Fruit fly (Drosophila melanogaster) whole organism, embryonic: Measurements from ENCODE around the gene CG17982.
A peak's percentile ranks its signal among the peaks of the same experiment; 100 is the strongest.

Source experiments
- B-H1 ChIP-seq: fragments of 200-800 bp; sonication (Bioruptor generic); IDR thresholded peaks from 3 replicates; pipeline ENCODE4 v1.3.6; 2022; ENCODE audit warnings: missing biosample characterization, missing genetic modification characterization
- BEAF-32 ChIP-seq: fragments of 200-800 bp; sonication (Bioruptor generic); optimal IDR thresholded peaks from 3 replicates; lab custom pipeline; 2017; ENCODE audit warnings: missing biosample characterization, missing genetic modification characterization, mild to moderate bottlenecking, moderate library complexity, missing genetic modification reagents
- Bteb2 ChIP-seq: fragments of 200-800 bp; sonication (Bioruptor generic); optimal IDR thresholded peaks from 2 replicates; lab custom pipeline; 2016; ENCODE audit warnings: missing biosample characterization, missing genetic modification characterization
- CG11398 ChIP-seq: fragments of 200-800 bp; sonication (Bioruptor generic); optimal IDR thresholded peaks from 2 replicates; lab custom pipeline; 2016; ENCODE audit warnings: missing biosample characterization, missing genetic modification characterization
- CG11504 ChIP-seq: fragments of 200-800 bp; sonication (Bioruptor generic); optimal IDR thresholded peaks from 3 replicates; lab custom pipeline; 2019; ENCODE audit warnings: missing biosample characterization, mild to moderate bottlenecking, missing genetic modification characterization, moderate library complexity
- CG12236 ChIP-seq: fragments of 200-800 bp; sonication (Bioruptor generic); optimal IDR thresholded peaks from 2 replicates; lab custom pipeline; 2016; ENCODE audit warnings: missing biosample characterization, missing genetic modification characterization
- CG12744 ChIP-seq: fragments of 200-800 bp; sonication (Bioruptor generic); optimal IDR thresholded peaks from 2 replicates; lab custom pipeline; 2016; ENCODE audit warnings: missing biosample characterization, missing genetic modification characterization
- CG13624 ChIP-seq: fragments of 200-800 bp; sonication (Bioruptor generic); optimal IDR thresholded peaks from 2 replicates; lab custom pipeline; 2016; ENCODE audit warnings: missing biosample characterization, missing genetic modification characterization
- CG14050 ChIP-seq: fragments of 200-800 bp; sonication (Bioruptor generic); IDR thresholded peaks from 3 replicates; pipeline ENCODE4 v1.3.6; 2022; ENCODE audit warnings: missing biosample characterization, missing genetic modification characterization
- CG15514 ChIP-seq: fragments of 200-800 bp; sonication (Bioruptor generic); optimal IDR thresholded peaks from 3 replicates; lab custom pipeline; 2017; ENCODE audit warnings: missing biosample characterization, missing genetic modification characterization, mild to moderate bottlenecking, moderate library complexity, missing genetic modification reagents
- CG17568 ChIP-seq: fragments of 200-800 bp; sonication (Bioruptor generic); optimal IDR thresholded peaks from 2 replicates; lab custom pipeline; 2018; ENCODE audit warnings: missing biosample characterization, mild to moderate bottlenecking, missing genetic modification characterization, moderate library complexity
- CG18262 ChIP-seq: fragments of 200-800 bp; optimal IDR thresholded peaks from 3 replicates; lab custom pipeline; 2019; ENCODE audit warnings: missing biosample characterization, mild to moderate bottlenecking, missing genetic modification characterization, moderate library complexity
- CG2889 ChIP-seq: fragments of 200-800 bp; sonication (Bioruptor generic); IDR thresholded peaks from 3 replicates; pipeline ENCODE4 v1.3.6; 2022; ENCODE audit warnings: missing biosample characterization, missing genetic modification characterization
- CG30020 ChIP-seq: fragments of 200-800 bp; optimal IDR thresholded peaks from 2 replicates; lab custom pipeline; 2019; ENCODE audit warnings: missing biosample characterization, mild to moderate bottlenecking, missing genetic modification characterization, moderate library complexity
- CG30403 ChIP-seq: fragments of 200-800 bp; sonication (Bioruptor generic); optimal IDR thresholded peaks from 3 replicates; lab custom pipeline; 2016; ENCODE audit warnings: missing biosample characterization, missing genetic modification characterization
- CG31388 ChIP-seq: fragments of 200-800 bp; sonication (Bioruptor generic); optimal IDR thresholded peaks from 2 replicates; lab custom pipeline; 2016; ENCODE audit warnings: missing biosample characterization, missing genetic modification characterization
- CG3726 ChIP-seq: fragments of 200-800 bp; sonication (Bioruptor generic); IDR thresholded peaks from 3 replicates; pipeline ENCODE4, ENCODE4 v1.3.6; 2022; ENCODE audit warnings: missing biosample characterization, missing genetic modification characterization
- CG5245 ChIP-seq: fragments of 200-800 bp; sonication (Bioruptor generic); optimal IDR thresholded peaks from 3 replicates; lab custom pipeline; 2016; ENCODE audit warnings: missing biosample characterization, missing genetic modification characterization
- CG5953 ChIP-seq: fragments of 200-800 bp; sonication (Bioruptor generic); IDR thresholded peaks from 2 replicates; pipeline ENCODE4 v1.3.6; 2022; ENCODE audit warnings: missing biosample characterization, missing genetic modification characterization
- CG6813 ChIP-seq: fragments of 200-800 bp; sonication (Bioruptor generic); optimal IDR thresholded peaks from 2 replicates; lab custom pipeline; 2017; ENCODE audit warnings: missing biosample characterization, missing genetic modification characterization, mild to moderate bottlenecking, moderate library complexity, missing genetic modification reagents
- CG7987 ChIP-seq: fragments of 200-800 bp; sonication (Bioruptor generic); optimal IDR thresholded peaks from 2 replicates; lab custom pipeline; 2018; ENCODE audit warnings: missing biosample characterization, mild to moderate bottlenecking, missing genetic modification characterization, moderate library complexity
- CG8089 ChIP-seq: fragments of 200-800 bp; sonication (Bioruptor generic); optimal IDR thresholded peaks from 3 replicates; lab custom pipeline; 2016; ENCODE audit warnings: missing biosample characterization, missing genetic modification characterization
- CrebB ChIP-seq: fragments of 200-800 bp; sonication (Bioruptor generic); optimal IDR thresholded peaks from 3 replicates; lab custom pipeline; 2018; ENCODE audit warnings: missing biosample characterization, mild to moderate bottlenecking, missing genetic modification characterization
- Dek ChIP-seq: fragments of 200-800 bp; sonication (Bioruptor generic); optimal IDR thresholded peaks from 3 replicates; lab custom pipeline; 2019; ENCODE audit warnings: missing biosample characterization, mild to moderate bottlenecking, missing genetic modification characterization, moderate library complexity
- Fer2 ChIP-seq: fragments of 200-800 bp; sonication (Bioruptor generic); optimal IDR thresholded peaks from 2 replicates; lab custom pipeline; 2018; ENCODE audit warnings: missing biosample characterization, mild to moderate bottlenecking, missing genetic modification characterization, moderate library complexity
- GATAe ChIP-seq: fragments of 200-800 bp; sonication (Bioruptor generic); conservative IDR thresholded peaks from 2 replicates; pipeline ENCODE4 v1.3.6; 2022; ENCODE audit warnings: missing biosample characterization, missing genetic modification characterization
- Gug ChIP-seq: fragments of 200-800 bp; sonication (Bioruptor generic); IDR thresholded peaks from 4 replicates; pipeline ENCODE4 v1.3.6; 2022; ENCODE audit warnings: missing biosample characterization, missing genetic modification characterization
- HLH3B ChIP-seq: fragments of 200-800 bp; sonication (Bioruptor generic); IDR thresholded peaks from 2 replicates; pipeline ENCODE4 v1.3.6; 2022; ENCODE audit warnings: missing biosample characterization, missing genetic modification characterization
- Hr51 ChIP-seq, 2 experiments: fragments of 200-800 bp; sonication (Bioruptor generic); optimal IDR thresholded peaks; 2 replicates in 1 of 2; 3 replicates in 1 of 2; lab custom pipeline; 2016 to 2018; ENCODE audit warnings: missing biosample characterization in 2 of 2, missing genetic modification characterization in 2 of 2, mild to moderate bottlenecking in 1 of 2, moderate library complexity in 1 of 2
- Nf-YB ChIP-seq: fragments of 200-800 bp; sonication (Bioruptor generic); optimal IDR thresholded peaks from 3 replicates; lab custom pipeline; 2019; ENCODE audit warnings: missing biosample characterization, mild to moderate bottlenecking, missing genetic modification characterization, moderate library complexity
- Usf ChIP-seq: fragments of 200-800 bp; sonication (Bioruptor generic); optimal IDR thresholded peaks from 2 replicates; lab custom pipeline; 2017; ENCODE audit warnings: missing genotype, missing biosample characterization, missing genetic modification characterization
- Xbp1 ChIP-seq: fragments of 200-800 bp; sonication (Bioruptor generic); optimal IDR thresholded peaks from 3 replicates; lab custom pipeline; 2016; ENCODE audit warnings: missing biosample characterization, mild to moderate bottlenecking, missing genetic modification characterization
- al ChIP-seq: fragments of 200-800 bp; sonication (Bioruptor generic); IDR thresholded peaks from 2 replicates; pipeline ENCODE4 v1.3.6; 2022; ENCODE audit warnings: missing biosample characterization, missing genetic modification characterization
- ase ChIP-seq: fragments of 200-800 bp; sonication (Bioruptor generic); IDR thresholded peaks from 3 replicates; pipeline ENCODE4 v1.3.6; 2022; ENCODE audit warnings: missing biosample characterization, missing genetic modification characterization
- chif ChIP-seq, 2 experiments: fragments of 200-800 bp; sonication (Bioruptor generic); optimal IDR thresholded peaks; 3 replicates each; lab custom pipeline; 2016; ENCODE audit warnings: missing biosample characterization in 2 of 2, missing genetic modification characterization in 2 of 2
- dmrt11E ChIP-seq: fragments of 200-800 bp; sonication (Bioruptor generic); optimal IDR thresholded peaks from 3 replicates; lab custom pipeline; 2018; ENCODE audit warnings: missing biosample characterization, mild to moderate bottlenecking, missing genetic modification characterization, moderate library complexity
- fd3F ChIP-seq: fragments of 200-800 bp; sonication (Bioruptor generic); optimal IDR thresholded peaks from 2 replicates; lab custom pipeline; 2018; ENCODE audit warnings: missing biosample characterization, mild to moderate bottlenecking, missing genetic modification characterization, moderate library complexity
- gfzf ChIP-seq: fragments of 200-800 bp; sonication (Bioruptor generic); optimal IDR thresholded peaks from 2 replicates; lab custom pipeline; 2016; ENCODE audit warnings: missing biosample characterization, mild to moderate bottlenecking, missing genetic modification characterization, moderate library complexity
- h ChIP-seq: fragments of >200 bp; optimal IDR thresholded peaks from 2 replicates; lab custom pipeline; 2017
- inv ChIP-seq: fragments of 200-800 bp; sonication (Bioruptor generic); IDR thresholded peaks from 2 replicates; pipeline ENCODE4 v1.3.6; 2022; ENCODE audit warnings: missing biosample characterization, missing genetic modification characterization; ENCODE audit not compliant: partially characterized antibody
- klu ChIP-seq: fragments of 200-800 bp; sonication (Bioruptor generic); IDR thresholded peaks from 2 replicates; pipeline ENCODE4 v1.3.6; 2022; ENCODE audit warnings: missing biosample characterization, missing genetic modification characterization
- lilli ChIP-seq: fragments of 200-800 bp; sonication (Bioruptor generic); optimal IDR thresholded peaks from 3 replicates; lab custom pipeline; 2016; ENCODE audit warnings: missing biosample characterization, missing genetic modification characterization
- odd ChIP-seq: fragments of 200-800 bp; sonication (Bioruptor generic); optimal IDR thresholded peaks from 2 replicates; lab custom pipeline; 2017; ENCODE audit warnings: missing biosample characterization, mild to moderate bottlenecking, missing genetic modification characterization
- pan ChIP-seq, 4 experiments: fragments of >200 bp in 3 of 4; fragments of 200-800 bp in 1 of 4; sonication (Bioruptor generic) in 1 of 4; optimal IDR thresholded peaks in 3 of 4; IDR thresholded peaks in 1 of 4; 2 replicates each; pipeline versions ENCODE4 v1.3.6 to Lab custom; 2017 to 2022; ENCODE audit warnings: missing biosample characterization in 2 of 4, missing genetic modification characterization in 2 of 4, mixed read lengths in 1 of 4
- pum ChIP-seq: fragments of 200-800 bp; sonication (Bioruptor generic); optimal IDR thresholded peaks from 2 replicates; lab custom pipeline; 2016; ENCODE audit warnings: missing biosample characterization, missing genetic modification characterization
- salm ChIP-seq: fragments of 200-800 bp; sonication (Bioruptor generic); optimal IDR thresholded peaks from 2 replicates; lab custom pipeline; 2018; ENCODE audit warnings: missing biosample characterization, mild to moderate bottlenecking, missing genetic modification characterization
- sna ChIP-seq: fragments of 200-800 bp; sonication (Bioruptor generic); IDR thresholded peaks from 2 replicates; pipeline ENCODE4 v1.3.6; 2022; ENCODE audit warnings: missing biosample characterization, missing genetic modification characterization; ENCODE audit not compliant: partially characterized antibody
- stwl ChIP-seq: fragments of 200-800 bp; sonication (Bioruptor generic); optimal IDR thresholded peaks from 3 replicates; lab custom pipeline; 2018; ENCODE audit warnings: missing biosample characterization, mild to moderate bottlenecking, missing genetic modification characterization, moderate library complexity
- vfl ChIP-seq: fragments of 200-800 bp; sonication (Bioruptor generic); optimal IDR thresholded peaks from 2 replicates; lab custom pipeline; 2016; ENCODE audit warnings: missing biosample characterization, missing genetic modification characterization

CG17982 gene

DNA sequence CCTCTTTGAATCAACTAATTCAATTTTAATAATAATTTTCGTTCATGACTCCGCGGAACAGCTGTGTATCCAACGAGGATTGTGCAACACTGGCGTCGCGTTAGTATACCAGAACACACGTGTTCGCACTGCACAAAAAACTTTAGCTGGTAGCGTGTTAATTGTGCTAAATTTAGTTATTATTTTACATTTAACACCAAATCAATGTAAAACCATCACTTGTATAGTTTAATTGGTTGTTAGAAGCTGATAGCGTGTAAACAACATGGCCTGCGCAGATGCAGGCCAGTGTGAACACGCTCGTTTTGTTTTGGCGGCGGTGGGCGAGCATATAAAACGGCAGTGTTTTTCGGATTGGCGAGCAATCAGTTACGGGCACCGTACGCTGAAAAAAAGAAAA is 13.7 kb upstream of the CG17982 start, which contains the start of the genes Traf6 and GIIIspla2 (continued):
- TF ChIP-seq CG30020 (tag; lab: Kevin White, UChicago), result peak; percentile 71
- peak; percentile 53 for TF ChIP-seq Fer2 (tag; lab: Kevin White, UChicago)
- TF ChIP-seq klu (GFP tag; lab: Robert Waterston, UW), result peak; percentile 79
- peak; percentile 66 for TF ChIP-seq fd3F (GFP tag; lab: Kevin White, UChicago)
- TF ChIP-seq CG7987, result peak; percentile 43
- TF ChIP-seq gfzf (GFP tag; lab: Kevin White, UChicago), result peak; percentile 35
- no peak for TF ChIP-seq CG31388 (GFP tag; lab: Kevin White, UChicago)
- no peak for TF ChIP-seq odd (GFP tag; lab: Kevin White, UChicago)
- peak; percentile 64 for TF ChIP-seq pum (GFP tag; lab: Kevin White, UChicago)
- TF ChIP-seq CG5953, result peak; percentile 61; the same call in 1 of the 2 replicates
- TF ChIP-seq Hr51 (GFP tag; optimal IDR thresholded peaks at IDR 0.05; lab: Kevin White, UChicago), result peak in 1 of 2 experiments; percentile 72
- peak; percentile 46; the same call in 1 of the 2 replicates for TF ChIP-seq GATAe (GFP tag; lab: Robert Waterston, UW)
- peak; percentile 75 for TF ChIP-seq Xbp1 (GFP tag; lab: Kevin White, UChicago)
- peak; percentile 10; the same call in 1 of the 3 replicates for TF ChIP-seq CG3726 (GFP tag; lab: Robert Waterston, UW)
- peak; percentile 94 for TF ChIP-seq stwl (tag; lab: Kevin White, UChicago)
- no peak for TF ChIP-seq h
- TF ChIP-seq CG15514 (GFP tag; lab: Kevin White, UChicago), result peak; percentile 92
- TF ChIP-seq B-H1 (GFP tag; lab: Robert Waterston, UW), result peak; percentile 59
- TF ChIP-seq inv, result no peak
- TF ChIP-seq CG18262 (tag; lab: Kevin White, UChicago), result peak; percentile 86
- peak; percentile 43 for TF ChIP-seq BEAF-32 (GFP tag; lab: Kevin White, UChicago)
- peak; percentile 65 for TF ChIP-seq Gug
- TF ChIP-seq salm, result peak; percentile 50
- TF ChIP-seq lilli (GFP tag; lab: Kevin White, UChicago), result peak; percentile 76
- peak; percentile 69 for TF ChIP-seq dmrt11E (tag; lab: Kevin White, UChicago)
- TF ChIP-seq Nf-YB (GFP tag; lab: Kevin White, UChicago), result peak; percentile 46
- TF ChIP-seq CG5245 (GFP tag; lab: Kevin White, UChicago), result peak; percentile 49
- no peak for TF ChIP-seq CG17568 (GFP tag; lab: Kevin White, UChicago)
- TF ChIP-seq CG12744 (GFP tag; lab: Kevin White, UChicago), result peak; percentile 14
- TF ChIP-seq ase (GFP tag; lab: Robert Waterston, UW), result peak; percentile 55; the same call in 1 of the 3 replicates
- TF ChIP-seq al (GFP tag; lab: Robert Waterston, UW), result peak; percentile 73
- 0 out of 3 replicates have a peak, but pooled peaks have one; percentile 42 for TF ChIP-seq CG2889 (GFP tag; lab: Robert Waterston, UW)
- no peak for TF ChIP-seq pan (optimal IDR thresholded peaks at IDR 0.05; lab: Kevin White, UChicago)
- TF ChIP-seq pan (GFP tag; optimal IDR thresholded peaks at IDR 0.05 in 1 of 2, IDR thresholded peaks at IDR 0.05 in 1 of 2), result peak in 1 of 2 experiments; percentile 69
- TF ChIP-seq CG8089 (GFP tag; lab: Kevin White, UChicago), result peak; percentile 53
- TF ChIP-seq sna (GFP tag; lab: Robert Waterston, UW), result 0 out of 2 replicates have a peak, but pooled peaks have one; percentile 40
- TF ChIP-seq Dek (tag; lab: Kevin White, UChicago), result peak; percentile 67
- peak; percentile 59 for TF ChIP-seq vfl (GFP tag; lab: Kevin White, UChicago)
- peak; percentile 71 for TF ChIP-seq HLH3B (GFP tag; lab: Robert Waterston, UW)
- TF ChIP-seq CG11504 (tag; lab: Kevin White, UChicago), result no peak
- peak; percentile 47 for TF ChIP-seq CG11398
- peak; percentile 70 for TF ChIP-seq Bteb2 (GFP tag; lab: Kevin White, UChicago)
- TF ChIP-seq chif (GFP tag; optimal IDR thresholded peaks at IDR 0.05; lab: Kevin White, UChicago), result peak; percentile 55 to 61
- peak; percentile 55 for TF ChIP-seq Usf (GFP tag; lab: Kevin White, UChicago)
- peak; percentile 72 for TF ChIP-seq CG14050 (GFP tag; lab: Robert Waterston, UW)
- peak; percentile 11 for TF ChIP-seq CG12236 (GFP tag; lab: Kevin White, UChicago)
- TF ChIP-seq CG13624, result peak; percentile 56
- TF ChIP-seq CG6813 (GFP tag; lab: Kevin White, UChicago), result no peak
- TF ChIP-seq CG30403 (GFP tag; lab: Kevin White, UChicago), result peak; percentile 79
- TF ChIP-seq CrebB (tag; lab: Kevin White, UChicago), result peak; percentile 69
